Fruit fly (Drosophila melanogaster) whole organism, embryonic: ENCODE results near the gene mora.
A peak's percentile ranks its signal among the peaks of the same experiment; 100 is the strongest.

Source experiments
- Asciz ChIP-seq: fragments of 200-800 bp; sonication (Bioruptor generic); optimal IDR thresholded peaks from 2 replicates; lab custom pipeline; 2017; ENCODE audit warnings: missing biosample characterization, mild to moderate bottlenecking, missing genetic modification characterization, missing genetic modification reagents
- Awh ChIP-seq: fragments of 200-800 bp; sonication (Bioruptor generic); IDR thresholded peaks from 2 replicates; pipeline ENCODE4, ENCODE4 v1.3.6; 2022; ENCODE audit warnings: missing biosample characterization, missing genetic modification characterization
- B-H1 ChIP-seq: fragments of 200-800 bp; sonication (Bioruptor generic); IDR thresholded peaks from 3 replicates; pipeline ENCODE4 v1.3.6; 2022; ENCODE audit warnings: missing biosample characterization, missing genetic modification characterization
- Bgb ChIP-seq: fragments of 200-800 bp; sonication (Bioruptor generic); IDR thresholded peaks from 2 replicates; pipeline ENCODE4 v1.3.6; 2022; ENCODE audit warnings: missing biosample characterization, missing genetic modification characterization; ENCODE audit not compliant: partially characterized antibody
- CG10274 ChIP-seq: fragments of 200-800 bp; sonication (Bioruptor generic); optimal IDR thresholded peaks from 3 replicates; lab custom pipeline; 2017; ENCODE audit warnings: missing biosample characterization, mild to moderate bottlenecking, missing genetic modification characterization
- CG10654 ChIP-seq: fragments of 200-800 bp; sonication (Bioruptor generic); optimal IDR thresholded peaks from 2 replicates; lab custom pipeline; 2016; ENCODE audit warnings: missing biosample characterization, missing genetic modification characterization
- CG10959 ChIP-seq: fragments of 200-800 bp; sonication (Bioruptor generic); IDR thresholded peaks from 2 replicates; pipeline ENCODE4 v1.3.6; 2022; ENCODE audit warnings: missing biosample characterization, missing genetic modification characterization
- CG11560 ChIP-seq: fragments of 200-800 bp; sonication (Bioruptor generic); IDR thresholded peaks from 3 replicates; pipeline ENCODE4 v1.3.6; 2022; ENCODE audit warnings: missing biosample characterization, missing genetic modification characterization
- CG12391 ChIP-seq: fragments of 200-800 bp; sonication (Bioruptor generic); optimal IDR thresholded peaks from 3 replicates; lab custom pipeline; 2018; ENCODE audit warnings: missing biosample characterization, mild to moderate bottlenecking, missing genetic modification characterization, moderate library complexity
- CG12744 ChIP-seq: fragments of 200-800 bp; sonication (Bioruptor generic); optimal IDR thresholded peaks from 2 replicates; lab custom pipeline; 2016; ENCODE audit warnings: missing biosample characterization, missing genetic modification characterization
- CG17186 ChIP-seq: fragments of 200-800 bp; sonication (Bioruptor generic); optimal IDR thresholded peaks from 3 replicates; lab custom pipeline; 2017; ENCODE audit warnings: missing biosample characterization, missing genetic modification reagents, missing genetic modification characterization
- CG17359 ChIP-seq: fragments of 200-800 bp; sonication (Bioruptor generic); optimal IDR thresholded peaks from 3 replicates; lab custom pipeline; 2018; ENCODE audit warnings: missing biosample characterization, mild to moderate bottlenecking, missing genetic modification characterization, moderate library complexity
- CG17385 ChIP-seq: fragments of 200-800 bp; sonication (Bioruptor generic); optimal IDR thresholded peaks from 3 replicates; lab custom pipeline; 2018; ENCODE audit warnings: missing biosample characterization, mild to moderate bottlenecking, missing genetic modification characterization
- CG17612 ChIP-seq: fragments of 200-800 bp; sonication (Bioruptor generic); IDR thresholded peaks from 2 replicates; pipeline ENCODE4 v1.3.6; 2022; ENCODE audit warnings: missing biosample characterization, missing genetic modification characterization
- CG2120 ChIP-seq: fragments of 200-800 bp; sonication (Bioruptor generic); optimal IDR thresholded peaks from 3 replicates; lab custom pipeline; 2016; ENCODE audit warnings: missing biosample characterization, missing genetic modification characterization
- CG30020 ChIP-seq: fragments of 200-800 bp; optimal IDR thresholded peaks from 2 replicates; lab custom pipeline; 2019; ENCODE audit warnings: missing biosample characterization, mild to moderate bottlenecking, missing genetic modification characterization, moderate library complexity
- CG33213 ChIP-seq: fragments of 200-800 bp; sonication (Bioruptor generic); optimal IDR thresholded peaks from 3 replicates; lab custom pipeline; 2016; ENCODE audit warnings: missing biosample characterization, missing genetic modification characterization
- CG43689 ChIP-seq: fragments of 200-800 bp; sonication (Bioruptor generic); IDR thresholded peaks from 2 replicates; pipeline ENCODE4 v1.3.6; 2022; ENCODE audit warnings: missing biosample characterization, missing genetic modification characterization
- CG6689 ChIP-seq: fragments of 200-800 bp; sonication (Bioruptor generic); IDR thresholded peaks from 2 replicates; pipeline ENCODE4 v1.3.6; 2022; ENCODE audit warnings: missing biosample characterization, missing genetic modification characterization
- CG7372 ChIP-seq: fragments of 200-800 bp; sonication (Bioruptor generic); IDR thresholded peaks from 2 replicates; pipeline ENCODE4 v1.3.6; 2022; ENCODE audit warnings: missing biosample characterization, missing genetic modification characterization
- CG8290 ChIP-seq, 3 experiments: fragments of 200-800 bp; sonication (Bioruptor generic); optimal IDR thresholded peaks; 2 replicates each; lab custom pipeline; 2016 to 2019; ENCODE audit warnings: missing biosample characterization in 3 of 3, missing genetic modification characterization in 3 of 3, mild to moderate bottlenecking in 2 of 3, moderate library complexity in 1 of 3
- CG8359 ChIP-seq: fragments of 200-800 bp; sonication (Bioruptor generic); optimal IDR thresholded peaks from 2 replicates; lab custom pipeline; 2017; ENCODE audit warnings: missing biosample characterization, mild to moderate bottlenecking, missing genetic modification characterization, borderline replicate concordance
- CG8924 ChIP-seq: fragments of 200-800 bp; optimal IDR thresholded peaks from 3 replicates; lab custom pipeline; 2019; ENCODE audit warnings: missing biosample characterization, mild to moderate bottlenecking, missing genetic modification characterization, moderate library complexity
- Dek ChIP-seq: fragments of 200-800 bp; sonication (Bioruptor generic); optimal IDR thresholded peaks from 3 replicates; lab custom pipeline; 2019; ENCODE audit warnings: missing biosample characterization, mild to moderate bottlenecking, missing genetic modification characterization, moderate library complexity
- Drgx ChIP-seq: fragments of 200-800 bp; sonication (Bioruptor generic); IDR thresholded peaks from 2 replicates; pipeline ENCODE4 v1.3.6; 2022; ENCODE audit warnings: missing biosample characterization, missing genetic modification characterization
- Ets97D ChIP-seq: fragments of 200-800 bp; sonication (Bioruptor generic); optimal IDR thresholded peaks from 3 replicates; lab custom pipeline; 2016; ENCODE audit warnings: missing biosample characterization, missing genetic modification characterization
- Hr39 ChIP-seq: fragments of >200 bp; optimal IDR thresholded peaks from 2 replicates; lab custom pipeline; 2017
- Hsf ChIP-seq: fragments of 200-800 bp; sonication (Bioruptor generic); optimal IDR thresholded peaks from 3 replicates; lab custom pipeline; 2016; ENCODE audit warnings: missing biosample characterization, missing genetic modification characterization
- Med ChIP-seq: fragments of 200-800 bp; sonication (Bioruptor generic); peaks from one replicate; lab custom pipeline; 2016; ENCODE audit warnings: missing biosample characterization, missing genetic modification characterization, mild to moderate bottlenecking, inconsistent platforms, moderate library complexity
- NC2α ChIP-seq: fragments of 200-800 bp; sonication (Bioruptor generic); optimal IDR thresholded peaks from 2 replicates; lab custom pipeline; 2016; ENCODE audit warnings: missing biosample characterization, missing genetic modification characterization
- NC2β ChIP-seq: fragments of 200-800 bp; sonication (Bioruptor generic); optimal IDR thresholded peaks from 2 replicates; lab custom pipeline; 2016; ENCODE audit warnings: missing biosample characterization, missing genetic modification characterization
- Optix ChIP-seq: fragments of 200-800 bp; sonication (Bioruptor generic); IDR thresholded peaks from 3 replicates; pipeline ENCODE4 v1.3.6; 2022; ENCODE audit warnings: missing biosample characterization, missing genetic modification characterization
- PHDP ChIP-seq: fragments of 200-800 bp; sonication (Bioruptor generic); optimal IDR thresholded peaks from 3 replicates; lab custom pipeline; 2018; ENCODE audit warnings: missing biosample characterization, mild to moderate bottlenecking, missing genetic modification characterization, moderate library complexity
- ato ChIP-seq: fragments of 200-800 bp; sonication (Bioruptor generic); IDR thresholded peaks from 2 replicates; pipeline ENCODE4 v1.3.6; 2022; ENCODE audit warnings: missing biosample characterization, missing genetic modification characterization; ENCODE audit not compliant: partially characterized antibody
- br ChIP-seq: fragments of >200 bp; optimal IDR thresholded peaks from 2 replicates; lab custom pipeline; 2017
- bsh ChIP-seq, 2 experiments: fragments of 200-800 bp; sonication (Bioruptor generic); optimal IDR thresholded peaks; 2 replicates each; lab custom pipeline; 2017 to 2018; ENCODE audit warnings: mild to moderate bottlenecking in 2 of 2, missing biosample characterization in 2 of 2, missing genetic modification characterization in 2 of 2, moderate library complexity in 1 of 2
- dm ChIP-seq: fragments of 200-800 bp; sonication (Bioruptor generic); optimal IDR thresholded peaks from 3 replicates; lab custom pipeline; 2016; ENCODE audit warnings: missing biosample characterization, missing genetic modification characterization
- dmrt99B ChIP-seq: fragments of 200-800 bp; sonication (Bioruptor generic); optimal IDR thresholded peaks from 2 replicates; lab custom pipeline; 2018; ENCODE audit warnings: missing biosample characterization, mild to moderate bottlenecking, missing genetic modification characterization, moderate library complexity
- esg ChIP-seq: fragments of 200-800 bp; sonication (Bioruptor generic); conservative IDR thresholded peaks from 2 replicates; pipeline ENCODE4 v1.3.6; 2022; ENCODE audit warnings: missing biosample characterization, missing genetic modification characterization
- hkb ChIP-seq, 2 experiments: fragments of 200-800 bp in 1 of 2; fragments of >200 bp in 1 of 2; sonication (Bioruptor generic) in 1 of 2; IDR thresholded peaks in 1 of 2; optimal IDR thresholded peaks in 1 of 2; 2 replicates each; pipeline versions ENCODE4 v1.3.6 to Lab custom; 2017 to 2022; ENCODE audit warnings: missing biosample characterization in 1 of 2, missing genetic modification characterization in 1 of 2
- inv ChIP-seq: fragments of 200-800 bp; sonication (Bioruptor generic); IDR thresholded peaks from 2 replicates; pipeline ENCODE4 v1.3.6; 2022; ENCODE audit warnings: missing biosample characterization, missing genetic modification characterization; ENCODE audit not compliant: partially characterized antibody
- luna ChIP-seq: fragments of 200-800 bp; sonication (Bioruptor generic); optimal IDR thresholded peaks from 2 replicates; lab custom pipeline; 2016; ENCODE audit warnings: missing biosample characterization, missing genetic modification characterization
- slp2 ChIP-seq: fragments of 200-800 bp; sonication (Bioruptor generic); optimal IDR thresholded peaks from 2 replicates; lab custom pipeline; 2016; ENCODE audit warnings: missing biosample characterization, missing genetic modification characterization
- toy ChIP-seq: fragments of 200-800 bp; sonication (Bioruptor generic); IDR thresholded peaks from 2 replicates; pipeline ENCODE4 v1.3.6; 2022; ENCODE audit warnings: missing biosample characterization, missing genetic modification characterization
- trh ChIP-seq: fragments of 200-800 bp; sonication (Bioruptor generic); optimal IDR thresholded peaks from 2 replicates; lab custom pipeline; 2016; ENCODE audit warnings: missing biosample characterization, missing genetic modification characterization
- tx ChIP-seq: fragments of 200-800 bp; sonication (Bioruptor generic); optimal IDR thresholded peaks from 2 replicates; lab custom pipeline; 2016; ENCODE audit warnings: missing biosample characterization, missing genetic modification characterization
- zen2 ChIP-seq: fragments of 200-800 bp; sonication (Bioruptor generic); IDR thresholded peaks from 3 replicates; pipeline ENCODE4 v1.3.6; 2022; ENCODE audit warnings: missing biosample characterization, missing genetic modification characterization; ENCODE audit not compliant: partially characterized antibody

Gene mora

dm6 chr3R:24143779-24144178, 42.4 kb upstream of the mora start:
- peak; percentile 31; the same call in 1 of the 2 replicates for TF ChIP-seq Drgx (GFP tag; lab: Robert Waterston, UW)
- TF ChIP-seq NC2β, result no peak
- peak in 1 of 2 experiments; percentile 48 for TF ChIP-seq bsh (GFP tag; optimal IDR thresholded peaks at IDR 0.05; lab: Kevin White, UChicago)

DNA sequence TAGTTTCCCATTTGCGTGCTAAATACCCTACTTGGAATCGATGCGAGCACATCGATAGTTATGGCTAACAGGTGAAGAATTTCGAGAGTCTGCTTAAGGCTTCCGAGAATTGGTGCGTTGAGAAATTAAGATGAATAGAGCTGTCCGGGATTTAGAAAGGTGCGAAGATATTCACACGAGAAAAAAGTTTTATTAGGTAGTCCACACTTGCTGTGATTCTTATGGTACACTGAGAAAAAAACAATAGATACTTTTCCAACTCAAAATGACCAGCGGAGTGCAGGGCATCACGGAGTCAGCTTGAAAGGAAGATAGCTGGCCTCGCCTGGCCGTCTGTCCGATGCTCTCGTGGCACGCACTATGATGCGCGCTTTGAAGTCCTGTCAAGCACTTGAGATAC, 41.6 kb upstream of the mora start:
- TF ChIP-seq B-H1 (GFP tag; lab: Robert Waterston, UW) (no peak), Med (GFP tag; lab: Kevin White, UChicago) (peak; percentile 7), CG17186 (GFP tag; lab: Kevin White, UChicago) (no peak), Asciz (GFP tag; lab: Kevin White, UChicago) (no peak), CG12744 (GFP tag; lab: Kevin White, UChicago) (no peak), CG10274 (GFP tag; lab: Kevin White, UChicago) (peak; percentile 58), bsh (GFP tag; optimal IDR thresholded peaks at IDR 0.05; lab: Kevin White, UChicago) (peak in 1 of 2 experiments; percentile 86)

DNA sequence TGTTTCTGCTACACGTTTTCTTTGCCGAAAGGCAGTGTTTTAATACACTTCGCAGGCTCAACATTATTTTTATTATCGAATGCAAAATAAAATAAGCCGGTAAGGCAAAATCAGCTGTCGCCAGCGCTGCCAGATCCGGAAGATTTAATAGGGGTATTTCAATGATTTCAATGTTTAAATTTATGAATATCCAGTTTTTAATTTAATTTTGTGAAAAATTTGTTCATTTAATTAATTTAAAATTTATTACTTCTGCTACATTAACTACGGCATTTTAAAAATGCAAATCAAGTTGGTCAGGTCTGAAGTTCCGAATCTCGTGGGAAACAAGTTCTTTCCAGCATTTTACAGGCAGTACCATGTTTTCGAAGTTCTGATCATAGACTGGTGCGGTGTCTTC, 37.3 kb upstream of the mora start, which contains the start of gene Slimp:
Slimp (minus strand) TSS at position 130 of the 400 bp plus-strand sequence.
- TF ChIP-seq Ets97D (GFP tag; lab: Kevin White, UChicago), result peak; percentile 20
- peak; percentile 2 for TF ChIP-seq CG17359 (tag; lab: Kevin White, UChicago)
- no peak; the same call in 2 of the 3 replicates for TF ChIP-seq CG11560 (tag; lab: Robert Waterston, UW)
- no peak for TF ChIP-seq ato (GFP tag; lab: Robert Waterston, UW)
- TF ChIP-seq Optix (GFP tag; lab: Robert Waterston, UW), result no peak
- TF ChIP-seq PHDP, result peak; percentile 2
- no peak for TF ChIP-seq CG10654 (GFP tag; lab: Kevin White, UChicago)
- no peak for TF ChIP-seq NC2β
- TF ChIP-seq CG6689 (GFP tag; lab: Robert Waterston, UW), result no peak
- no peak for TF ChIP-seq br
- TF ChIP-seq Hsf, result peak; percentile 7
- no peak for TF ChIP-seq Bgb (GFP tag; lab: Robert Waterston, UW)
- TF ChIP-seq inv (GFP tag; lab: Robert Waterston, UW), result no peak
- no peak for TF ChIP-seq slp2 (GFP tag; lab: Kevin White, UChicago)
- no peak for TF ChIP-seq dm (GFP tag; lab: Kevin White, UChicago)
- TF ChIP-seq Dek (tag; lab: Kevin White, UChicago), result no peak
- TF ChIP-seq CG2120 (GFP tag; lab: Kevin White, UChicago), result peak; percentile 52
- no peak for TF ChIP-seq Awh (GFP tag; lab: Robert Waterston, UW)
- peak; percentile 8 for TF ChIP-seq CG17385 (GFP tag; lab: Kevin White, UChicago)
- no peak for TF ChIP-seq CG8290 (GFP tag; optimal IDR thresholded peaks at IDR 0.05; lab: Kevin White, UChicago)
- TF ChIP-seq CG8290 (tag; optimal IDR thresholded peaks at IDR 0.05; lab: Kevin White, UChicago), result no peak
- no peak for TF ChIP-seq CG33213 (GFP tag; lab: Kevin White, UChicago)
- TF ChIP-seq NC2α, result no peak
- TF ChIP-seq CG8359 (GFP tag; lab: Kevin White, UChicago), result no peak
- TF ChIP-seq Hr39, result no peak
- TF ChIP-seq CG12391 (tag; lab: Kevin White, UChicago), result peak; percentile 40
- no peak for TF ChIP-seq tx (GFP tag; lab: Kevin White, UChicago)
- TF ChIP-seq trh, result no peak
- no peak for TF ChIP-seq zen2
- no peak for TF ChIP-seq CG17186 (GFP tag; lab: Kevin White, UChicago)
- TF ChIP-seq hkb (optimal IDR thresholded peaks at IDR 0.05; lab: Kevin White, UChicago), result no peak
- 0 out of 2 replicates have a peak, but pooled peaks have one; percentile 28 for TF ChIP-seq hkb (GFP tag; IDR thresholded peaks at IDR 0.05; lab: Robert Waterston, UW)
- no peak for TF ChIP-seq CG7372
- no peak for TF ChIP-seq esg (GFP tag; lab: Robert Waterston, UW)
- no peak for TF ChIP-seq CG8924 (tag; lab: Kevin White, UChicago)
- TF ChIP-seq luna (GFP tag; lab: Kevin White, UChicago), result no peak
- TF ChIP-seq dmrt99B (tag; lab: Kevin White, UChicago), result no peak
- no peak for TF ChIP-seq CG10959
- no peak for TF ChIP-seq CG30020 (tag; lab: Kevin White, UChicago)
- TF ChIP-seq CG43689 (GFP tag; lab: Robert Waterston, UW), result no peak
- no peak for TF ChIP-seq toy (GFP tag; lab: Robert Waterston, UW)
- TF ChIP-seq CG17612 (GFP tag; lab: Robert Waterston, UW), result no peak
